Fruit fly (Drosophila melanogaster) whole organism, embryonic: Measurements from ENCODE around the gene eIF3d1.

ENCODE experiments used
- Abd-B ChIP-seq: fragments of 200-800 bp; sonication (Bioruptor generic); optimal IDR thresholded peaks from 2 replicates; lab custom pipeline; 2018; ENCODE audit warnings: missing biosample characterization, mild to moderate bottlenecking, missing genetic modification characterization, moderate library complexity
- CG1024 ChIP-seq: fragments of 200-800 bp; sonication (Bioruptor generic); IDR thresholded peaks from 2 replicates; pipeline ENCODE4 v1.3.6; 2022; ENCODE audit warnings: missing biosample characterization, missing genetic modification characterization
- CG10431 ChIP-seq: fragments of 200-800 bp; sonication (Bioruptor generic); optimal IDR thresholded peaks from 3 replicates; lab custom pipeline; 2018; ENCODE audit warnings: missing biosample characterization, mild to moderate bottlenecking, missing genetic modification characterization
- CG10979 ChIP-seq: fragments of 200-800 bp; sonication (Bioruptor generic); optimal IDR thresholded peaks from 2 replicates; lab custom pipeline; 2018; ENCODE audit warnings: missing biosample characterization, mild to moderate bottlenecking, missing genetic modification characterization, moderate library complexity
- CG17186 ChIP-seq: fragments of 200-800 bp; sonication (Bioruptor generic); optimal IDR thresholded peaks from 3 replicates; lab custom pipeline; 2017; ENCODE audit warnings: missing biosample characterization, missing genetic modification reagents, missing genetic modification characterization
- CG17385 ChIP-seq: fragments of 200-800 bp; sonication (Bioruptor generic); optimal IDR thresholded peaks from 3 replicates; lab custom pipeline; 2018; ENCODE audit warnings: missing biosample characterization, mild to moderate bottlenecking, missing genetic modification characterization
- CG3407 ChIP-seq: fragments of 200-800 bp; sonication (Bioruptor generic); optimal IDR thresholded peaks from 2 replicates; lab custom pipeline; 2018; ENCODE audit warnings: missing biosample characterization, mild to moderate bottlenecking, missing genetic modification characterization
- CG3838 ChIP-seq: fragments of 200-800 bp; sonication (Bioruptor generic); optimal IDR thresholded peaks from 3 replicates; lab custom pipeline; 2016; ENCODE audit warnings: missing biosample characterization, missing genetic modification characterization
- CG3995 ChIP-seq: fragments of 200-800 bp; sonication (Bioruptor generic); optimal IDR thresholded peaks from 3 replicates; lab custom pipeline; 2016; ENCODE audit warnings: missing biosample characterization, missing genetic modification characterization
- CG6683 ChIP-seq: fragments of 200-800 bp; sonication (Bioruptor generic); optimal IDR thresholded peaks from 2 replicates; lab custom pipeline; 2017; ENCODE audit warnings: missing biosample characterization, mild to moderate bottlenecking, missing genetic modification characterization, missing genetic modification reagents
- CG7928 ChIP-seq: fragments of 200-800 bp; sonication (Bioruptor generic); optimal IDR thresholded peaks from 2 replicates; lab custom pipeline; 2017; ENCODE audit warnings: missing biosample characterization, mild to moderate bottlenecking, missing genetic modification characterization
- CG7987 ChIP-seq: fragments of 200-800 bp; sonication (Bioruptor generic); optimal IDR thresholded peaks from 2 replicates; lab custom pipeline; 2018; ENCODE audit warnings: missing biosample characterization, mild to moderate bottlenecking, missing genetic modification characterization, moderate library complexity
- CG9797 ChIP-seq: fragments of 200-800 bp; sonication (Bioruptor generic); optimal IDR thresholded peaks from 3 replicates; lab custom pipeline; 2018; ENCODE audit warnings: missing biosample characterization, mild to moderate bottlenecking, missing genetic modification characterization
- CoRest ChIP-seq: fragments of 200-800 bp; sonication (Bioruptor generic); optimal IDR thresholded peaks from 3 replicates; lab custom pipeline; 2018; ENCODE audit warnings: missing biosample characterization, mild to moderate bottlenecking, missing genetic modification characterization, moderate library complexity
- D19A ChIP-seq: fragments of 200-800 bp; optimal IDR thresholded peaks from 3 replicates; lab custom pipeline; 2019; ENCODE audit warnings: missing biosample characterization, mild to moderate bottlenecking, missing genetic modification characterization, moderate library complexity
- Doc2 ChIP-seq: fragments of 200-800 bp; sonication (Bioruptor generic); IDR thresholded peaks from 2 replicates; pipeline ENCODE4 v1.3.6; 2022; ENCODE audit warnings: missing biosample characterization, missing genetic modification characterization
- Doc3 ChIP-seq: fragments of 200-800 bp; sonication (Bioruptor generic); IDR thresholded peaks from 3 replicates; pipeline ENCODE4 v1.3.6; 2022; ENCODE audit warnings: missing biosample characterization, missing genetic modification characterization; ENCODE audit not compliant: partially characterized antibody
- HHEX ChIP-seq: fragments of 200-800 bp; sonication (Bioruptor generic); optimal IDR thresholded peaks from 3 replicates; lab custom pipeline; 2017; ENCODE audit warnings: missing biosample characterization, mild to moderate bottlenecking, missing genetic modification characterization, missing genetic modification reagents
- HLH54F ChIP-seq: fragments of 200-800 bp; sonication (Bioruptor generic); optimal IDR thresholded peaks from 3 replicates; lab custom pipeline; 2016; ENCODE audit warnings: missing biosample characterization, missing genetic modification characterization
- Mrtf ChIP-seq: fragments of 200-800 bp; sonication (Bioruptor generic); IDR thresholded peaks from 3 replicates; pipeline ENCODE4 v1.3.6; 2022; ENCODE audit warnings: missing biosample characterization, missing genetic modification characterization
- NFAT ChIP-seq: fragments of 200-800 bp; sonication (Bioruptor generic); IDR thresholded peaks from 2 replicates; pipeline ENCODE4 v1.3.6; 2022; ENCODE audit warnings: missing biosample characterization, missing genetic modification characterization
- Nf-YB ChIP-seq: fragments of 200-800 bp; sonication (Bioruptor generic); optimal IDR thresholded peaks from 3 replicates; lab custom pipeline; 2019; ENCODE audit warnings: missing biosample characterization, mild to moderate bottlenecking, missing genetic modification characterization, moderate library complexity
- Pdp1 ChIP-seq, 2 experiments: fragments of 200-800 bp; sonication (Bioruptor generic); optimal IDR thresholded peaks; 3 replicates each; lab custom pipeline; 2016; ENCODE audit warnings: missing biosample characterization in 2 of 2, missing genetic modification characterization in 2 of 2, mild to moderate bottlenecking in 1 of 2, moderate library complexity in 1 of 2
- Ptx1 ChIP-seq: fragments of 200-800 bp; sonication (Bioruptor generic); IDR thresholded peaks from 2 replicates; pipeline ENCODE4 v1.3.6; 2022; ENCODE audit warnings: missing biosample characterization, missing genetic modification characterization
- TFAM ChIP-seq: fragments of 200-800 bp; sonication (Bioruptor generic); optimal IDR thresholded peaks from 2 replicates; lab custom pipeline; 2017; ENCODE audit warnings: missing biosample characterization, missing genetic modification characterization, inconsistent platforms
- Taf1 ChIP-seq: fragments of 200-800 bp; sonication (Bioruptor generic); IDR thresholded peaks from 2 replicates; pipeline ENCODE4 v1.3.6; 2022; ENCODE audit warnings: missing biosample characterization, missing genetic modification characterization
- Xbp1 ChIP-seq: fragments of 200-800 bp; sonication (Bioruptor generic); optimal IDR thresholded peaks from 3 replicates; lab custom pipeline; 2016; ENCODE audit warnings: missing biosample characterization, mild to moderate bottlenecking, missing genetic modification characterization
- abd-A ChIP-seq: fragments of 200-800 bp; sonication (Bioruptor generic); optimal IDR thresholded peaks from 3 replicates; lab custom pipeline; 2019; ENCODE audit warnings: missing biosample characterization, mild to moderate bottlenecking, missing genetic modification characterization, moderate library complexity
- aop ChIP-seq: fragments of 200-800 bp; sonication (Bioruptor generic); IDR thresholded peaks from 2 replicates; pipeline ENCODE4 v1.3.6; 2022; ENCODE audit warnings: missing biosample characterization, missing genetic modification characterization
- ap ChIP-seq: fragments of 200-800 bp; sonication (Bioruptor generic); IDR thresholded peaks from 2 replicates; pipeline ENCODE4 v1.3.6; 2022; ENCODE audit warnings: missing biosample characterization, missing genetic modification characterization
- ase ChIP-seq: fragments of 200-800 bp; sonication (Bioruptor generic); IDR thresholded peaks from 3 replicates; pipeline ENCODE4 v1.3.6; 2022; ENCODE audit warnings: missing biosample characterization, missing genetic modification characterization
- bbx ChIP-seq: fragments of 200-800 bp; sonication (Bioruptor generic); IDR thresholded peaks from 2 replicates; pipeline ENCODE4 v1.3.6; 2022; ENCODE audit warnings: missing biosample characterization, missing genetic modification characterization; ENCODE audit not compliant: partially characterized antibody
- cg ChIP-seq: fragments of 200-800 bp; sonication (Bioruptor generic); optimal IDR thresholded peaks from 3 replicates; lab custom pipeline; 2019; ENCODE audit warnings: missing biosample characterization, mild to moderate bottlenecking, missing genetic modification characterization, moderate library complexity
- cwo ChIP-seq: fragments of 200-800 bp; sonication (Bioruptor generic); optimal IDR thresholded peaks from 3 replicates; lab custom pipeline; 2017; ENCODE audit warnings: missing biosample characterization, missing genetic modification characterization, mild to moderate bottlenecking, moderate library complexity, missing genetic modification reagents
- ems ChIP-seq: fragments of 200-800 bp; sonication (Bioruptor generic); optimal IDR thresholded peaks from 3 replicates; lab custom pipeline; 2016; ENCODE audit warnings: missing biosample characterization, missing genetic modification characterization
- fru ChIP-seq: fragments of >200 bp; optimal IDR thresholded peaks from 2 replicates; lab custom pipeline; 2017
- gce ChIP-seq: fragments of 200-800 bp; sonication (Bioruptor generic); IDR thresholded peaks from 3 replicates; pipeline ENCODE4 v1.3.6; 2022; ENCODE audit warnings: missing biosample characterization, missing genetic modification characterization
- hkb ChIP-seq, 2 experiments: fragments of 200-800 bp in 1 of 2; fragments of >200 bp in 1 of 2; sonication (Bioruptor generic) in 1 of 2; IDR thresholded peaks in 1 of 2; optimal IDR thresholded peaks in 1 of 2; 2 replicates each; pipeline versions ENCODE4 v1.3.6 to Lab custom; 2017 to 2022; ENCODE audit warnings: missing biosample characterization in 1 of 2, missing genetic modification characterization in 1 of 2
- insv ChIP-seq, 2 experiments: fragments of 200-800 bp; sonication (Bioruptor generic); optimal IDR thresholded peaks; 3 replicates each; lab custom pipeline; 2016 to 2018; ENCODE audit warnings: missing biosample characterization in 2 of 2, missing genetic modification characterization in 2 of 2
- jing ChIP-seq: fragments of 200-800 bp; sonication (Bioruptor generic); optimal IDR thresholded peaks from 2 replicates; lab custom pipeline; 2018; ENCODE audit warnings: missing biosample characterization, mild to moderate bottlenecking, missing genetic modification characterization
- knrl ChIP-seq: fragments of 200-800 bp; sonication (Bioruptor generic); IDR thresholded peaks from 3 replicates; pipeline ENCODE4 v1.3.6; 2022; ENCODE audit warnings: missing biosample characterization, missing genetic modification characterization; ENCODE audit not compliant: partially characterized antibody
- lbe ChIP-seq: fragments of 200-800 bp; sonication (Bioruptor generic); optimal IDR thresholded peaks from 2 replicates; lab custom pipeline; 2016; ENCODE audit warnings: missing biosample characterization, mild to moderate bottlenecking, missing genetic modification characterization
- luna ChIP-seq: fragments of 200-800 bp; sonication (Bioruptor generic); optimal IDR thresholded peaks from 2 replicates; lab custom pipeline; 2016; ENCODE audit warnings: missing biosample characterization, missing genetic modification characterization
- pan ChIP-seq, 4 experiments: fragments of >200 bp in 3 of 4; fragments of 200-800 bp in 1 of 4; sonication (Bioruptor generic) in 1 of 4; optimal IDR thresholded peaks in 3 of 4; IDR thresholded peaks in 1 of 4; 2 replicates each; pipeline versions ENCODE4 v1.3.6 to Lab custom; 2017 to 2022; ENCODE audit warnings: missing biosample characterization in 2 of 4, missing genetic modification characterization in 2 of 4, mixed read lengths in 1 of 4
- phol ChIP-seq: fragments of 200-800 bp; sonication (Bioruptor generic); optimal IDR thresholded peaks from 3 replicates; lab custom pipeline; 2018; ENCODE audit warnings: missing biosample characterization, mild to moderate bottlenecking, missing genetic modification characterization, moderate library complexity
- run ChIP-seq: fragments of 200-800 bp; sonication (Bioruptor generic); optimal IDR thresholded peaks from 3 replicates; lab custom pipeline; 2018; ENCODE audit warnings: missing biosample characterization, mild to moderate bottlenecking, missing genetic modification characterization
- sisA ChIP-seq: fragments of 200-800 bp; sonication (Bioruptor generic); IDR thresholded peaks from 2 replicates; pipeline ENCODE4 v1.3.6; 2022; ENCODE audit warnings: missing biosample characterization, missing genetic modification characterization
- slbo ChIP-seq: fragments of 200-800 bp; sonication (Bioruptor generic); IDR thresholded peaks from 2 replicates; pipeline ENCODE4 v1.3.6; 2022; ENCODE audit warnings: missing biosample characterization, missing genetic modification characterization
- sug ChIP-seq: fragments of 200-800 bp; optimal IDR thresholded peaks from 2 replicates; lab custom pipeline; 2019; ENCODE audit warnings: missing biosample characterization, mild to moderate bottlenecking, missing genetic modification characterization, moderate library complexity
- tap ChIP-seq: fragments of 200-800 bp; optimal IDR thresholded peaks from 3 replicates; lab custom pipeline; 2019; ENCODE audit warnings: missing biosample characterization, mild to moderate bottlenecking, missing genetic modification characterization, moderate library complexity

The eIF3d1 gene

DNA sequence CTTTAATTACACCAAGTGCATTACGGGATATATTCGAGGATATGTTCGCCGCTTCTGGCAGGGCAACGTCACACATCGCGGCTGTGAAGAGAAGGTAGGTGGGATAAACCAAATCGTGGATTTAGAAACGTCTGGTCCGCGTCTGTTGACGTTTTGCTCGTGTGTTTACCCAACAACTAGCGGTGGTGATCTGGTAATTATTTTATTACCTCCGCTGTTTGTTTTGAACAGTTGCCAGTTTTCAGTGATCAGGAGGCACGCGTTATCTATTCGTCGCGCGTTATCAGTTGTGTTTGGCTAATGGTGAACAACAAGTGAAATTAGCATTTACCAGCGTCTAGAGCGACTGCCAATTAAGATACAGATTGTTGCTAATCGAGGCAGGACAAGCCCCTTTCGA, 49.2 kb downstream of the eIF3d1 start (continued):
- TF ChIP-seq tap (tag; lab: Kevin White, UChicago) (no peak), CG9797 (GFP tag; lab: Kevin White, UChicago) (no peak), CG10979 (tag; lab: Kevin White, UChicago) (no peak), run (tag; lab: Kevin White, UChicago) (no peak), Mrtf (GFP tag; lab: Robert Waterston, UW) (no peak), phol (tag; lab: Kevin White, UChicago) (no peak), CG17385 (GFP tag; lab: Kevin White, UChicago) (peak; percentile 45), pan (optimal IDR thresholded peaks at IDR 0.05; lab: Kevin White, UChicago) (no peak), pan (GFP tag; optimal IDR thresholded peaks at IDR 0.05 in 1 of 2, IDR thresholded peaks at IDR 0.05 in 1 of 2) (no peak), CG17186 (no peak), D19A (tag; lab: Kevin White, UChicago) (no peak), ase (GFP tag; lab: Robert Waterston, UW) (no peak), ap (GFP tag; lab: Robert Waterston, UW) (no peak), jing (GFP tag; lab: Kevin White, UChicago) (no peak), CG6683 (GFP tag; lab: Kevin White, UChicago) (peak; percentile 39), CG1024 (GFP tag; lab: Robert Waterston, UW) (no peak), CG3995 (GFP tag; lab: Kevin White, UChicago) (peak; percentile 16), abd-A (no peak), CG3838 (no peak), HHEX (peak; percentile 60), Xbp1 (no peak), CG7928 (GFP tag; lab: Kevin White, UChicago) (no peak), TFAM (GFP tag; lab: Kevin White, UChicago) (no peak), CoRest (tag; lab: Kevin White, UChicago) (no peak), sug (tag; lab: Kevin White, UChicago) (peak; percentile 64), sisA (GFP tag; lab: Robert Waterston, UW) (no peak), insv (GFP tag; optimal IDR thresholded peaks at IDR 0.05; lab: Kevin White, UChicago) (peak in 1 of 2 experiments; percentile 27), bbx (GFP tag; lab: Robert Waterston, UW) (no peak), Doc3 (no peak), Ptx1 (GFP tag; lab: Robert Waterston, UW) (no peak), ems (peak; percentile 26), gce (GFP tag; lab: Robert Waterston, UW) (peak; percentile 28; the same call in 1 of the 3 replicates), aop (GFP tag; lab: Robert Waterston, UW) (no peak), knrl (GFP tag; lab: Robert Waterston, UW) (no peak), CG3407 (GFP tag; lab: Kevin White, UChicago) (peak; percentile 92), slbo (GFP tag; lab: Robert Waterston, UW) (no peak), CG10431 (GFP tag; lab: Kevin White, UChicago) (no peak), Nf-YB (GFP tag; lab: Kevin White, UChicago) (no peak), Abd-B (GFP tag; lab: Kevin White, UChicago) (no peak), NFAT (no peak), Doc2 (GFP tag; lab: Robert Waterston, UW) (no peak), lbe (GFP tag; lab: Kevin White, UChicago) (no peak), Pdp1 (GFP tag; optimal IDR thresholded peaks at IDR 0.05; lab: Kevin White, UChicago) (peak in 1 of 2 experiments; percentile 34), fru (lab: Kevin White, UChicago) (no peak), HLH54F (no peak), cwo (GFP tag; lab: Kevin White, UChicago) (peak; percentile 27), CG7987 (GFP tag; lab: Kevin White, UChicago) (peak; percentile 65), luna (GFP tag; lab: Kevin White, UChicago) (no peak), cg (GFP tag; lab: Kevin White, UChicago) (no peak), hkb (optimal IDR thresholded peaks at IDR 0.05; lab: Kevin White, UChicago) (no peak), hkb (GFP tag; IDR thresholded peaks at IDR 0.05; lab: Robert Waterston, UW) (peak; percentile 54; the same call in 1 of the 2 replicates), Taf1 (GFP tag; lab: Robert Waterston, UW) (no peak)
